Worm (Caenorhabditis elegans) whole organism, young adult: ENCODE data around the gene eat-4.
A peak's percentile ranks its signal among the peaks of the same experiment; 100 is the strongest.

Source experiments
- B0035.1 ChIP-seq: sonication (generic microtip); optimal IDR thresholded peaks from 2 replicates; lab custom pipeline; 2016; ENCODE audit warnings: missing genetic modification characterization, mild to moderate bottlenecking, missing compliant biosample characterization, missing genotype, missing genetic modification reagents
- B0261.1 ChIP-seq: sonication (generic microtip); optimal IDR thresholded peaks from 2 replicates; lab custom pipeline; 2016; ENCODE audit warnings: mild to moderate bottlenecking, missing genetic modification characterization, moderate library complexity, missing compliant biosample characterization
- D2030.7 ChIP-seq: fragments of 200-800 bp; sonication (Bioruptor generic); IDR thresholded peaks from 2 replicates; pipeline ENCODE4 v1.3.6; 2022; ENCODE audit warnings: missing genetic modification reagents, missing genetic modification characterization, missing compliant biosample characterization
- F22D6.2 ChIP-seq: sonication (generic microtip); optimal IDR thresholded peaks from 2 replicates; lab custom pipeline; 2016; ENCODE audit warnings: mild to moderate bottlenecking, missing genetic modification characterization, missing compliant biosample characterization
- F23B12.7 ChIP-seq: sonication (generic microtip); optimal IDR thresholded peaks from 2 replicates; lab custom pipeline; 2017; ENCODE audit warnings: missing genetic modification characterization, mild to moderate bottlenecking, missing compliant biosample characterization, antibody characterized with exemption, moderate library complexity; ENCODE audit not compliant: insufficient read depth
- F49E8.2 ChIP-seq: sonication (generic microtip); optimal IDR thresholded peaks from 3 replicates; lab custom pipeline; 2017; ENCODE audit warnings: missing genetic modification characterization, mild to moderate bottlenecking, missing compliant biosample characterization, antibody characterized with exemption, moderate library complexity; ENCODE audit not compliant: insufficient read depth
- K12H6.12 ChIP-seq: fragments of 200-800 bp; sonication (Bioruptor generic); optimal IDR thresholded peaks from 2 replicates; lab custom pipeline; 2018; ENCODE audit warnings: mild to moderate bottlenecking, missing genetic modification characterization, missing compliant biosample characterization
- Y53F4B.3 ChIP-seq: fragments of 200-800 bp; sonication (Bioruptor generic); IDR thresholded peaks from 2 replicates; pipeline ENCODE4 v1.3.6; 2022; ENCODE audit warnings: missing genetic modification reagents, missing genetic modification characterization, missing compliant biosample characterization
- Y67H2A.10 ChIP-seq: fragments of 200-800 bp; sonication (Bioruptor generic); conservative IDR thresholded peaks from 2 replicates; pipeline ENCODE4 v1.3.6; 2022; ENCODE audit warnings: missing genetic modification reagents, missing genetic modification characterization, missing compliant biosample characterization
- ZK185.1 ChIP-seq: sonication (generic microtip); optimal IDR thresholded peaks from 2 replicates; lab custom pipeline; 2016; ENCODE audit warnings: mild to moderate bottlenecking, missing genetic modification characterization, missing compliant biosample characterization; ENCODE audit not compliant: poor library complexity, severe bottlenecking
- aptf-3 ChIP-seq: fragments of 200-800 bp; sonication (Bioruptor generic); IDR thresholded peaks from 2 replicates; pipeline ENCODE4 v1.3.6; 2022; ENCODE audit warnings: missing genetic modification characterization, missing compliant biosample characterization
- athp-1 ChIP-seq: sonication (generic microtip); optimal IDR thresholded peaks from 2 replicates; lab custom pipeline; 2017; ENCODE audit warnings: mild to moderate bottlenecking, missing genetic modification characterization, missing compliant biosample characterization
- bed-2 ChIP-seq: fragments of 200-800 bp; sonication (Bioruptor generic); IDR thresholded peaks from 2 replicates; pipeline ENCODE4 v1.3.6; 2022; ENCODE audit warnings: missing genetic modification reagents, missing genetic modification characterization, missing compliant biosample characterization
- ceh-100 ChIP-seq: fragments of 200-800 bp; sonication (Bioruptor generic); IDR thresholded peaks from 2 replicates; pipeline ENCODE4 v1.3.6; 2022; ENCODE audit warnings: missing genetic modification reagents, missing genetic modification characterization, missing compliant biosample characterization
- ceh-40 ChIP-seq: fragments of 200-800 bp; sonication (Bioruptor generic); IDR thresholded peaks from 2 replicates; pipeline ENCODE4 v1.3.6; 2022; ENCODE audit warnings: missing genetic modification characterization, missing compliant biosample characterization
- ceh-91 ChIP-seq: fragments of 200-800 bp; sonication (Bioruptor generic); IDR thresholded peaks from 2 replicates; pipeline ENCODE4 v1.3.6; 2022; ENCODE audit warnings: missing genetic modification reagents, missing genetic modification characterization, missing compliant biosample characterization
- chd-7 ChIP-seq: sonication (generic microtip); optimal IDR thresholded peaks from 2 replicates; lab custom pipeline; 2016; ENCODE audit warnings: mild to moderate bottlenecking, missing genetic modification characterization, moderate library complexity, missing compliant biosample characterization
- dpff-1 ChIP-seq: sonication (generic microtip); optimal IDR thresholded peaks from 2 replicates; lab custom pipeline; 2017; ENCODE audit warnings: mild to moderate bottlenecking, missing genetic modification characterization, missing compliant biosample characterization
- dpl-1 ChIP-seq: fragments of 150-350 bp; optimal IDR thresholded peaks from 2 replicates; lab custom pipeline; 2014; ENCODE audit warnings: missing biosample characterization, missing genetic modification reagents, missing genetic modification characterization
- efl-1 ChIP-seq: fragments of 150-350 bp; optimal IDR thresholded peaks from 2 replicates; lab custom pipeline; 2014; ENCODE audit warnings: missing biosample characterization, missing genetic modification reagents, missing genetic modification characterization
- egl-18 ChIP-seq: fragments of 200-800 bp; sonication (Bioruptor generic); IDR thresholded peaks from 2 replicates; pipeline ENCODE4 v1.3.6; 2022; ENCODE audit warnings: missing genetic modification reagents, missing genetic modification characterization, missing compliant biosample characterization
- ekl-4 ChIP-seq: fragments of 200-800 bp; sonication (Bioruptor generic); IDR thresholded peaks from 2 replicates; pipeline ENCODE4 v1.3.6; 2022; ENCODE audit warnings: missing genetic modification reagents, missing genetic modification characterization, missing compliant biosample characterization
- fkh-3 ChIP-seq: sonication (generic microtip); optimal IDR thresholded peaks from 2 replicates; lab custom pipeline; 2016; ENCODE audit warnings: mild to moderate bottlenecking, missing genetic modification characterization, missing compliant biosample characterization
- gei-17 ChIP-seq: fragments of 200-800 bp; sonication (Bioruptor generic); optimal IDR thresholded peaks from 2 replicates; lab custom pipeline; 2018; ENCODE audit warnings: mild to moderate bottlenecking, missing genetic modification characterization, missing compliant biosample characterization
- hmg-20 ChIP-seq: fragments of 200-800 bp; sonication (Bioruptor generic); IDR thresholded peaks from 2 replicates; pipeline ENCODE4 v1.3.6; 2022; ENCODE audit warnings: missing genetic modification reagents, missing genetic modification characterization, missing compliant biosample characterization
- hrde-1 ChIP-seq: sonication (generic microtip); optimal IDR thresholded peaks from 2 replicates; lab custom pipeline; 2016; ENCODE audit warnings: missing genetic modification characterization, mild to moderate bottlenecking, missing compliant biosample characterization, moderate library complexity, missing genotype, missing genetic modification reagents, borderline replicate concordance
- lag-1 ChIP-seq: fragments of 200-800 bp; sonication (Bioruptor generic); IDR thresholded peaks from 2 replicates; pipeline ENCODE4 v1.3.6; 2022; ENCODE audit warnings: missing genetic modification reagents, missing genetic modification characterization, missing compliant biosample characterization
- lin-26 ChIP-seq: fragments of 200-800 bp; sonication (Bioruptor generic); IDR thresholded peaks from 2 replicates; pipeline ENCODE4 v1.3.6; 2022; ENCODE audit warnings: missing genetic modification reagents, missing genetic modification characterization, missing compliant biosample characterization
- lir-1 ChIP-seq: fragments of 200-800 bp; sonication (Bioruptor generic); conservative IDR thresholded peaks from 2 replicates; pipeline ENCODE4 v1.3.6; 2022; ENCODE audit warnings: missing genetic modification reagents, missing genetic modification characterization, missing compliant biosample characterization
- lsl-1 ChIP-seq: fragments of 200-800 bp; sonication (Bioruptor generic); optimal IDR thresholded peaks from 2 replicates; lab custom pipeline; 2018; ENCODE audit warnings: mild to moderate bottlenecking, missing genetic modification characterization, moderate library complexity, missing compliant biosample characterization
- lsy-27 ChIP-seq: sonication (generic microtip); optimal IDR thresholded peaks from 2 replicates; lab custom pipeline; 2017; ENCODE audit warnings: missing genetic modification characterization, mild to moderate bottlenecking, missing compliant biosample characterization, antibody characterized with exemption, missing genotype, borderline replicate concordance; ENCODE audit not compliant: insufficient read depth
- madf-8 ChIP-seq: fragments of 200-800 bp; sonication (Bioruptor generic); conservative IDR thresholded peaks from 2 replicates; pipeline ENCODE4 v1.3.6; 2022; ENCODE audit warnings: missing genetic modification reagents, missing genetic modification characterization, missing compliant biosample characterization
- mes-4 ChIP-seq: sonication (generic microtip); optimal IDR thresholded peaks from 2 replicates; lab custom pipeline; 2016; ENCODE audit warnings: missing genotype, missing genetic modification characterization, missing compliant biosample characterization
- mxl-1 ChIP-seq: sonication (generic microtip); optimal IDR thresholded peaks from 2 replicates; lab custom pipeline; 2016; ENCODE audit warnings: missing genetic modification characterization, missing compliant biosample characterization
- nfya-1 ChIP-seq: sonication (generic microtip); optimal IDR thresholded peaks from 2 replicates; lab custom pipeline; 2017; ENCODE audit warnings: antibody characterized with exemption, missing compliant biosample characterization, missing genetic modification characterization, borderline replicate concordance; ENCODE audit not compliant: insufficient read depth
- nfyb-1 ChIP-seq: fragments of 200-800 bp; sonication (Bioruptor generic); IDR thresholded peaks from 2 replicates; pipeline ENCODE4 v1.3.6; 2022; ENCODE audit warnings: missing genetic modification reagents, missing genetic modification characterization, missing compliant biosample characterization
- nhr-27 ChIP-seq: fragments of 200-800 bp; sonication (Bioruptor generic); optimal IDR thresholded peaks from 2 replicates; lab custom pipeline; 2018; ENCODE audit warnings: mild to moderate bottlenecking, missing genetic modification characterization, moderate library complexity, missing compliant biosample characterization
- nhr-90 ChIP-seq: sonication (generic microtip); optimal IDR thresholded peaks from 2 replicates; lab custom pipeline; 2016; ENCODE audit warnings: missing genotype, mild to moderate bottlenecking, missing genetic modification characterization, missing compliant biosample characterization
- repo-1 ChIP-seq: sonication (generic microtip); optimal IDR thresholded peaks from 2 replicates; lab custom pipeline; 2017; ENCODE audit warnings: mild to moderate bottlenecking, missing genetic modification characterization, missing compliant biosample characterization
- rpc-1 ChIP-seq, 2 experiments: fragments of 150-350 bp in 1 of 2; sonication (generic microtip) in 1 of 2; optimal IDR thresholded peaks; 2 replicates each; lab custom pipeline; 2014 to 2018; ENCODE audit warnings: missing biosample characterization in 1 of 2, missing genetic modification characterization in 1 of 2, missing genetic modification reagents in 1 of 2, missing genotype in 1 of 2
- sdz-38 ChIP-seq: sonication (generic microtip); optimal IDR thresholded peaks from 2 replicates; lab custom pipeline; 2016; ENCODE audit warnings: missing genotype, missing genetic modification characterization, missing compliant biosample characterization
- snpc-1.1 ChIP-seq: sonication (generic microtip); optimal IDR thresholded peaks from 2 replicates; lab custom pipeline; 2017; ENCODE audit warnings: missing genetic modification characterization, mild to moderate bottlenecking, missing compliant biosample characterization, antibody characterized with exemption, moderate library complexity, missing genotype, missing genetic modification reagents; ENCODE audit not compliant: insufficient read depth
- sptf-2 ChIP-seq: fragments of 200-800 bp; sonication (Bioruptor generic); optimal IDR thresholded peaks from 2 replicates; lab custom pipeline; 2018; ENCODE audit warnings: mild to moderate bottlenecking, missing genetic modification characterization, missing compliant biosample characterization
- unc-62 ChIP-seq: fragments of 150-350 bp; optimal IDR thresholded peaks from 2 replicates; lab custom pipeline; 2014; ENCODE audit warnings: missing biosample characterization, missing genetic modification reagents, missing genetic modification characterization
- ztf-18 ChIP-seq: sonication (generic microtip); optimal IDR thresholded peaks from 2 replicates; lab custom pipeline; 2016; ENCODE audit warnings: missing genotype, mild to moderate bottlenecking, missing genetic modification characterization, missing compliant biosample characterization
- ztf-25 ChIP-seq: fragments of 200-800 bp; sonication (Bioruptor generic); IDR thresholded peaks from 2 replicates; pipeline ENCODE4 v1.3.6; 2022; ENCODE audit warnings: missing genetic modification reagents, missing genetic modification characterization, missing compliant biosample characterization
- ztf-28 ChIP-seq: fragments of 200-800 bp; sonication (Bioruptor generic); IDR thresholded peaks from 2 replicates; pipeline ENCODE4 v1.3.6; 2022; ENCODE audit warnings: missing genetic modification reagents, missing genetic modification characterization, missing compliant biosample characterization

Gene eat-4

DNA sequence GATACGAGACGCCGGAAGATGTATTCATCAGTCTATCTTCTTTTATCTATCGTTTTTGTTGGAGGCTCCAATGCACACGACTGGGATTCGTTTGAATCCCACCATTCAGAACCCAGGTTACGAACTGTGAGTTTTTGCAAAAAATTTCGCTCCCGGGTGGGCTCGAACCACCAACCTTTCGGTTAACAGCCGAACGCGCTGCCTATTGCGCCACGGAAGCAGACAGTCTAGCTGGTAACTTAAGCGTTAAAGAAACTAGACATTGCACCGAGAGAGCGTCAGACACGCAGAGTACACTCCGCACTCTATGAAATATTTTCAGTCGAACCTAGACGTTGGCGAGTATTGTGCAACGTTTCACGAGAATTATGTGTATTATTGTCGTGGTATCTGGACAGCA is 32.6 kb upstream of the eat-4 start (continued):
- TF ChIP-seq egl-18 (GFP tag; lab: Robert Waterston, UW) = 0 out of 2 replicates have a peak, but pooled peaks have one; percentile 36
- peak; percentile 56 for TF ChIP-seq lsl-1 (GFP tag; lab: Kevin White, UChicago)
- TF ChIP-seq athp-1 (tag; lab: Kevin White, UChicago) = peak; percentile 34
- TF ChIP-seq fkh-3 (tag; lab: Kevin White, UChicago) = no peak
- TF ChIP-seq rpc-1 (optimal IDR thresholded peaks at IDR 0.05; lab: Kevin White, UChicago) = peak; percentile 74
- peak; percentile 80 for TF ChIP-seq rpc-1 (tag; optimal IDR thresholded peaks at IDR 0.05; lab: Kevin White, UChicago)
- peak; percentile 63; the same call in 1 of the 2 replicates for TF ChIP-seq ekl-4 (GFP tag; lab: Robert Waterston, UW)
- no peak for TF ChIP-seq madf-8 (GFP tag; lab: Robert Waterston, UW)
- no peak for TF ChIP-seq sdz-38
- peak; percentile 88 for TF ChIP-seq snpc-1.1 (tag; lab: Kevin White, UChicago)
- peak; percentile 40 for TF ChIP-seq F49E8.2
- no peak for TF ChIP-seq dpl-1
- TF ChIP-seq Y53F4B.3 = peak; percentile 27; the same call in 1 of the 2 replicates
- no peak for TF ChIP-seq gei-17 (GFP tag; lab: Kevin White, UChicago)
- no peak for TF ChIP-seq hrde-1 (tag; lab: Kevin White, UChicago)
- peak; percentile 41; the same call in 1 of the 2 replicates for TF ChIP-seq hmg-20 (GFP tag; lab: Robert Waterston, UW)
- peak; percentile 36 for TF ChIP-seq K12H6.12 (tag; lab: Kevin White, UChicago)
- peak; percentile 92 for TF ChIP-seq lin-26 (GFP tag; lab: Robert Waterston, UW)
- TF ChIP-seq ZK185.1 (tag; lab: Kevin White, UChicago) = peak; percentile 45
- TF ChIP-seq ceh-40 (GFP tag; lab: Robert Waterston, UW) = no peak
- no peak for TF ChIP-seq aptf-3 (GFP tag; lab: Robert Waterston, UW)
- TF ChIP-seq sptf-2 (GFP tag; lab: Kevin White, UChicago) = no peak
- TF ChIP-seq efl-1 (GFP tag; lab: Kevin White, UChicago) = no peak
- peak; percentile 83 for TF ChIP-seq nhr-90
- TF ChIP-seq mxl-1 (tag; lab: Kevin White, UChicago) = peak; percentile 51
- TF ChIP-seq ztf-18 = peak; percentile 70
- TF ChIP-seq B0261.1 (tag; lab: Kevin White, UChicago) = peak; percentile 84
- TF ChIP-seq unc-62 (GFP tag; lab: Kevin White, UChicago) = no peak
- no peak for TF ChIP-seq nfya-1 (tag; lab: Kevin White, UChicago)
- TF ChIP-seq lag-1 = no peak
- TF ChIP-seq nhr-27 (tag; lab: Kevin White, UChicago) = no peak
- TF ChIP-seq F22D6.2 (tag; lab: Kevin White, UChicago) = no peak
- peak; percentile 76 for TF ChIP-seq D2030.7
- no peak for TF ChIP-seq lir-1
- 0 out of 2 replicates have a peak, but pooled peaks have one; percentile 50 for TF ChIP-seq ztf-25 (GFP tag; lab: Robert Waterston, UW)
- no peak for TF ChIP-seq bed-2 (GFP tag; lab: Robert Waterston, UW)
- peak; percentile 52 for TF ChIP-seq ceh-91 (GFP tag; lab: Robert Waterston, UW)
- TF ChIP-seq chd-7 = peak; percentile 67
- TF ChIP-seq mes-4 (tag; lab: Kevin White, UChicago) = no peak
- peak; percentile 85 for TF ChIP-seq nfyb-1
- no peak; the same call in 1 of the 2 replicates for TF ChIP-seq ceh-100
- no peak for TF ChIP-seq dpff-1 (tag; lab: Kevin White, UChicago)
- TF ChIP-seq F23B12.7 = peak; percentile 34
- TF ChIP-seq repo-1 (tag; lab: Kevin White, UChicago) = peak; percentile 52
- TF ChIP-seq B0035.1 = no peak
- peak; percentile 77 for TF ChIP-seq lsy-27 (tag; lab: Kevin White, UChicago)
- TF ChIP-seq ztf-28 (GFP tag; lab: Robert Waterston, UW) = no peak
- TF ChIP-seq Y67H2A.10 (GFP tag; lab: Robert Waterston, UW) = 0 out of 2 replicates have a peak, but pooled peaks have one; percentile 7
